Fruit fly (Drosophila melanogaster): ENCODE measurements around the gene CG10005.

DNA sequence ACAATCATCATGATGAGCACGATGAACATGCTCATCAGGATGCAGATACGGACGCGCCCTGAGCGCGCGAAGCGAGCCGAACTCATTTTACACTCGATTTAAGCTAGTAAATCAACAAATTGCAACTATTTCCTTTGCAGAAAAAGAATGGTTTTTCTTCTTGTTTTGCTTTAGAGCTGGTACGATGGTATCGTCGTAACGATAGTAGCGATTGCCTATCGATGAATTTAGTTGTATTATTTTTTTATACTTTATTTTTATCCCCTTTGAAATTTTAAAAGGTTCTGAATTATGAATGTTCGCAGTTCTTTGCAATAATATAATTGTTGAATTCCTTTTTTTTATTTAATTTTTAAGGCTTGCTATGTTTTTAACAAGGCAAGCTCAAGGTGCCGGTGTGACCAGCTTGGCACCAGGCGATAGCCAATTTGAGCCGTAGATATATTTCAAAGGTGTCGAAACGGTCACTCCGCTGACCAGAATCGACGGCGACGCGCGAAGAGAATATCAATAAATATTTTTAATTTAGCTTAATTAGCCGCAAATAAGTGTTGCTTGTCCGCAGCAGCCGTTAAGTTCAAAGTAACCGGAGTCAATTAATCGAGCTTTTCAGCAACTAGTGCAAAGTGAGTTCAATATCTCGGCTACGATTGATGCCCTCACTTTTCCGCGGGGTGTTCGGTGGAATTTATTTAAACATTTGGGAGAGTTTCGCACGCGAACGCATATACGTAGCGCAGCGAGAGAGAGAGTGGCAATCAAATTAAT lies 9.6 kb downstream of the CG10005 start, which contains the start of the genes CG12213 and GC1:
- TF ChIP-seq Ets96B (tag; optimal IDR thresholded peaks at IDR 0.05) (peak; percentile 32), OdsH (GFP tag; optimal IDR thresholded peaks at IDR 0.05) (peak; percentile 24), Sox102F (GFP tag; optimal IDR thresholded peaks at IDR 0.05) (no peak), CG3919 (GFP tag; optimal IDR thresholded peaks at IDR 0.05) (peak; percentile 33), acj6 (GFP tag; optimal IDR thresholded peaks at IDR 0.05) (no peak), CG10669 (GFP tag; optimal IDR thresholded peaks at IDR 0.05) (no peak), Sox14 (GFP tag; optimal IDR thresholded peaks at IDR 0.05) (peak; percentile 27), CG11294 (GFP tag; IDR thresholded peaks at IDR 0.05) (no peak), Lpt (GFP tag; optimal IDR thresholded peaks at IDR 0.05) (no peak)
